Fruit fly (Drosophila melanogaster) whole organism, larva: ENCODE measurements around the gene Rbsn-5.
A peak's percentile ranks its signal among the peaks of the same experiment; 100 is the strongest.

Experiments
- noc ChIP-seq: fragments of 200-800 bp; sonication (Bioruptor generic); optimal IDR thresholded peaks from 3 replicates; lab custom pipeline; 2019; ENCODE audit warnings: missing biosample characterization, mild to moderate bottlenecking, missing genetic modification characterization, moderate library complexity

Gene Rbsn-5

dm6 chr2L:8148514-8149085 is 11.0 kb upstream of the Rbsn-5 start:
- no peak for TF ChIP-seq noc (tag; lab: Kevin White, UChicago)

dm6 chr2L:8156682-8157081 is 3.0 kb upstream of the Rbsn-5 start:
- TF ChIP-seq noc (tag; lab: Kevin White, UChicago): peak; percentile 73

- no peak for TF ChIP-seq noc (tag; lab: Kevin White, UChicago)
Observed at dm6 chr2L:8157166-8157565, 2.5 kb upstream of the Rbsn-5 start.

- TF ChIP-seq noc (tag; lab: Kevin White, UChicago): no peak
Observed at dm6 chr2L:8161994-8162306, 2.3 kb downstream of the Rbsn-5 start.

dm6 chr2L:8162307-8163024 is 2.8 kb downstream of the Rbsn-5 start, which contains the start of gene Acbp1:
Gene Acbp1, minus strand, starts transcription at chr2L:8162452.
- TF ChIP-seq noc (tag; lab: Kevin White, UChicago): peak; percentile 98

dm6 chr2L:8163025-8163351 is 3.4 kb downstream of the Rbsn-5 start, which contains the start of gene Piezo:
Gene Piezo, plus strand, starts transcription at chr2L:8163073.
- no peak for TF ChIP-seq noc (tag; lab: Kevin White, UChicago)

dm6 chr2L:8163588-8164166 is 4.0 kb downstream of the Rbsn-5 start:
- peak; percentile 65 for TF ChIP-seq noc (tag; lab: Kevin White, UChicago)

- no peak for TF ChIP-seq noc (tag; lab: Kevin White, UChicago)
Observed at dm6 chr2L:8164219-8164618, 4.6 kb downstream of the Rbsn-5 start.

- no peak for TF ChIP-seq noc (tag; lab: Kevin White, UChicago)
Observed at dm6 chr2L:8165800-8166576, 6.4 kb downstream of the Rbsn-5 start.

dm6 chr2L:8168075-8168474 is 8.4 kb downstream of the Rbsn-5 start:
- TF ChIP-seq noc (tag; lab: Kevin White, UChicago): no peak

- no peak for TF ChIP-seq noc (tag; lab: Kevin White, UChicago)
Observed at dm6 chr2L:8170600-8171182, 11.1 kb downstream of the Rbsn-5 start.

- TF ChIP-seq noc (tag; lab: Kevin White, UChicago): no peak
Observed at dm6 chr2L:8171544-8171943, 11.9 kb downstream of the Rbsn-5 start.

dm6 chr2L:8185008-8185407 is 25.4 kb downstream of the Rbsn-5 start:
- TF ChIP-seq noc (tag; lab: Kevin White, UChicago): no peak

- TF ChIP-seq noc (tag; lab: Kevin White, UChicago): no peak
Observed at dm6 chr2L:8190681-8191080, 31.0 kb downstream of the Rbsn-5 start, which contains the start of gene CG34134. Gene CG34134, minus strand, starts transcription at chr2L:8190781.

dm6 chr2L:8195722-8196323 is 36.2 kb downstream of the Rbsn-5 start:
- TF ChIP-seq noc (tag; lab: Kevin White, UChicago): no peak
